Fruit fly (Drosophila melanogaster) whole organism, embryonic: ENCODE results near the gene CG2841.

Experiments
- C15 ChIP-seq: fragments of 200-800 bp; sonication (Bioruptor generic); IDR thresholded peaks from 3 replicates; pipeline ENCODE4 v1.3.6; 2022; ENCODE audit warnings: missing biosample characterization, missing genetic modification characterization
- CG10209 ChIP-seq: fragments of 200-800 bp; sonication (Bioruptor generic); optimal IDR thresholded peaks from 3 replicates; lab custom pipeline; 2017; ENCODE audit warnings: missing biosample characterization, mild to moderate bottlenecking, missing genetic modification characterization, missing genetic modification reagents
- CG10431 ChIP-seq: fragments of 200-800 bp; sonication (Bioruptor generic); optimal IDR thresholded peaks from 3 replicates; lab custom pipeline; 2018; ENCODE audit warnings: missing biosample characterization, mild to moderate bottlenecking, missing genetic modification characterization
- CG10543 ChIP-seq: fragments of 200-800 bp; sonication (Bioruptor generic); optimal IDR thresholded peaks from 3 replicates; lab custom pipeline; 2017; ENCODE audit warnings: missing biosample characterization, mild to moderate bottlenecking, missing genetic modification characterization, moderate library complexity
- CG11560 ChIP-seq: fragments of 200-800 bp; sonication (Bioruptor generic); IDR thresholded peaks from 3 replicates; pipeline ENCODE4 v1.3.6; 2022; ENCODE audit warnings: missing biosample characterization, missing genetic modification characterization
- CG1233 ChIP-seq: fragments of 200-800 bp; sonication (Bioruptor generic); optimal IDR thresholded peaks from 4 replicates; lab custom pipeline; 2018; ENCODE audit warnings: missing biosample characterization, mild to moderate bottlenecking, missing genetic modification characterization
- CG14014 ChIP-seq: fragments of 200-800 bp; sonication (Bioruptor generic); IDR thresholded peaks from 2 replicates; pipeline ENCODE4 v1.3.6; 2022; ENCODE audit warnings: missing biosample characterization, missing genetic modification characterization
- CG1602 ChIP-seq: fragments of 200-800 bp; sonication (Bioruptor generic); optimal IDR thresholded peaks from 3 replicates; lab custom pipeline; 2016; ENCODE audit warnings: missing biosample characterization, missing genetic modification characterization
- CG16813 ChIP-seq: fragments of 200-800 bp; sonication (Bioruptor generic); IDR thresholded peaks from 3 replicates; pipeline ENCODE4 v1.3.6; 2022; ENCODE audit warnings: missing biosample characterization, missing genetic modification characterization; ENCODE audit not compliant: partially characterized antibody
- CG2712 ChIP-seq: fragments of 200-800 bp; optimal IDR thresholded peaks from 3 replicates; lab custom pipeline; 2019; ENCODE audit warnings: missing biosample characterization, mild to moderate bottlenecking, missing genetic modification characterization, moderate library complexity
- CG2875 ChIP-seq: fragments of 200-800 bp; sonication (Bioruptor generic); optimal IDR thresholded peaks from 2 replicates; lab custom pipeline; 2017; ENCODE audit warnings: missing biosample characterization, mild to moderate bottlenecking, missing genetic modification characterization, missing genetic modification reagents
- CG2889 ChIP-seq: fragments of 200-800 bp; sonication (Bioruptor generic); IDR thresholded peaks from 3 replicates; pipeline ENCODE4 v1.3.6; 2022; ENCODE audit warnings: missing biosample characterization, missing genetic modification characterization
- CG3065 ChIP-seq: fragments of 200-800 bp; sonication (Bioruptor generic); optimal IDR thresholded peaks from 2 replicates; lab custom pipeline; 2016; ENCODE audit warnings: missing biosample characterization, missing genetic modification characterization
- CG43689 ChIP-seq: fragments of 200-800 bp; sonication (Bioruptor generic); IDR thresholded peaks from 2 replicates; pipeline ENCODE4 v1.3.6; 2022; ENCODE audit warnings: missing biosample characterization, missing genetic modification characterization
- CG4854 ChIP-seq: fragments of 200-800 bp; sonication (Bioruptor generic); optimal IDR thresholded peaks from 2 replicates; lab custom pipeline; 2016; ENCODE audit warnings: missing biosample characterization, missing genetic modification characterization, inconsistent platforms
- CG6791 ChIP-seq: fragments of 200-800 bp; sonication (Bioruptor generic); IDR thresholded peaks from 3 replicates; pipeline ENCODE4 v1.3.6; 2022; ENCODE audit warnings: missing biosample characterization, missing genetic modification characterization; ENCODE audit not compliant: partially characterized antibody
- CG7372 ChIP-seq: fragments of 200-800 bp; sonication (Bioruptor generic); IDR thresholded peaks from 2 replicates; pipeline ENCODE4 v1.3.6; 2022; ENCODE audit warnings: missing biosample characterization, missing genetic modification characterization
- CG7786 ChIP-seq: fragments of 200-800 bp; sonication (Bioruptor generic); optimal IDR thresholded peaks from 2 replicates; lab custom pipeline; 2016; ENCODE audit warnings: missing biosample characterization, missing genetic modification characterization
- CG7839 ChIP-seq: fragments of 200-800 bp; sonication (Bioruptor generic); optimal IDR thresholded peaks from 3 replicates; lab custom pipeline; 2018; ENCODE audit warnings: missing biosample characterization, mild to moderate bottlenecking, missing genetic modification characterization, moderate library complexity
- Camta ChIP-seq: fragments of 200-800 bp; sonication (Bioruptor generic); optimal IDR thresholded peaks from 2 replicates; lab custom pipeline; 2016; ENCODE audit warnings: missing biosample characterization, missing genetic modification characterization
- Dbx ChIP-seq: fragments of 200-800 bp; sonication (Bioruptor generic); IDR thresholded peaks from 3 replicates; pipeline ENCODE4 v1.3.6; 2022; ENCODE audit warnings: missing biosample characterization, missing genetic modification characterization
- Deaf1 ChIP-seq: fragments of 200-800 bp; optimal IDR thresholded peaks from 3 replicates; lab custom pipeline; 2019; ENCODE audit warnings: missing biosample characterization, mild to moderate bottlenecking, missing genetic modification characterization, moderate library complexity
- Dll ChIP-seq: fragments of 200-800 bp; sonication (Bioruptor generic); IDR thresholded peaks from 4 replicates; pipeline ENCODE4 v1.3.6; 2022; ENCODE audit warnings: missing biosample characterization, missing genetic modification characterization; ENCODE audit not compliant: partially characterized antibody
- Doc2 ChIP-seq: fragments of 200-800 bp; sonication (Bioruptor generic); IDR thresholded peaks from 2 replicates; pipeline ENCODE4 v1.3.6; 2022; ENCODE audit warnings: missing biosample characterization, missing genetic modification characterization
- Gug ChIP-seq: fragments of 200-800 bp; sonication (Bioruptor generic); IDR thresholded peaks from 4 replicates; pipeline ENCODE4 v1.3.6; 2022; ENCODE audit warnings: missing biosample characterization, missing genetic modification characterization
- HmgZ ChIP-seq: fragments of 200-800 bp; sonication (Bioruptor generic); optimal IDR thresholded peaks from 2 replicates; lab custom pipeline; 2018; ENCODE audit warnings: missing biosample characterization, mild to moderate bottlenecking, missing genetic modification characterization
- Hmr ChIP-seq: fragments of 200-800 bp; sonication (Bioruptor generic); optimal IDR thresholded peaks from 3 replicates; lab custom pipeline; 2017; ENCODE audit warnings: mild to moderate bottlenecking, missing biosample characterization, missing genetic modification reagents, missing genetic modification characterization
- Kr ChIP-seq: fragments of 200-800 bp; sonication (Bioruptor generic); optimal IDR thresholded peaks from 2 replicates; lab custom pipeline; 2017; ENCODE audit warnings: missing biosample characterization, mild to moderate bottlenecking, missing genetic modification characterization
- Mrtf ChIP-seq: fragments of 200-800 bp; sonication (Bioruptor generic); IDR thresholded peaks from 3 replicates; pipeline ENCODE4 v1.3.6; 2022; ENCODE audit warnings: missing biosample characterization, missing genetic modification characterization
- Opbp ChIP-seq: fragments of 200-800 bp; sonication (Bioruptor generic); IDR thresholded peaks from 3 replicates; pipeline ENCODE4 v1.3.6; 2022; ENCODE audit warnings: missing biosample characterization, missing genetic modification characterization; ENCODE audit not compliant: partially characterized antibody
- Pdp1 ChIP-seq, 2 experiments: fragments of 200-800 bp; sonication (Bioruptor generic); optimal IDR thresholded peaks; 3 replicates each; lab custom pipeline; 2016; ENCODE audit warnings: missing biosample characterization in 2 of 2, missing genetic modification characterization in 2 of 2, mild to moderate bottlenecking in 1 of 2, moderate library complexity in 1 of 2
- Ptx1 ChIP-seq: fragments of 200-800 bp; sonication (Bioruptor generic); IDR thresholded peaks from 2 replicates; pipeline ENCODE4 v1.3.6; 2022; ENCODE audit warnings: missing biosample characterization, missing genetic modification characterization
- Six4 ChIP-seq: fragments of 200-800 bp; sonication (Bioruptor generic); optimal IDR thresholded peaks from 2 replicates; lab custom pipeline; 2016; ENCODE audit warnings: missing biosample characterization, missing genetic modification characterization
- Spps ChIP-seq: fragments of 200-800 bp; sonication (Bioruptor generic); optimal IDR thresholded peaks from 2 replicates; lab custom pipeline; 2018; ENCODE audit warnings: missing biosample characterization, mild to moderate bottlenecking, missing genetic modification characterization
- Sry-β ChIP-seq: fragments of 200-800 bp; sonication (Bioruptor generic); optimal IDR thresholded peaks from 2 replicates; lab custom pipeline; 2018; ENCODE audit warnings: missing biosample characterization, mild to moderate bottlenecking, missing genetic modification characterization, moderate library complexity
- TFAM ChIP-seq: fragments of 200-800 bp; sonication (Bioruptor generic); optimal IDR thresholded peaks from 2 replicates; lab custom pipeline; 2017; ENCODE audit warnings: missing biosample characterization, missing genetic modification characterization, inconsistent platforms
- Usf ChIP-seq: fragments of 200-800 bp; sonication (Bioruptor generic); optimal IDR thresholded peaks from 2 replicates; lab custom pipeline; 2017; ENCODE audit warnings: missing genotype, missing biosample characterization, missing genetic modification characterization
- Vsx1 ChIP-seq: fragments of 200-800 bp; sonication (Bioruptor generic); optimal IDR thresholded peaks from 2 replicates; lab custom pipeline; 2017; ENCODE audit warnings: missing biosample characterization, mild to moderate bottlenecking, missing genetic modification characterization, missing genetic modification reagents
- az2 ChIP-seq: fragments of 200-800 bp; sonication (Bioruptor generic); optimal IDR thresholded peaks from 3 replicates; lab custom pipeline; 2016; ENCODE audit warnings: missing biosample characterization, missing genetic modification characterization
- cg ChIP-seq: fragments of 200-800 bp; sonication (Bioruptor generic); optimal IDR thresholded peaks from 3 replicates; lab custom pipeline; 2019; ENCODE audit warnings: missing biosample characterization, mild to moderate bottlenecking, missing genetic modification characterization, moderate library complexity
- dati ChIP-seq: fragments of 200-800 bp; sonication (Bioruptor generic); IDR thresholded peaks from 2 replicates; pipeline ENCODE4 v1.3.6; 2022; ENCODE audit warnings: missing biosample characterization, missing genetic modification characterization
- dimm ChIP-seq: fragments of 200-800 bp; sonication (Bioruptor generic); IDR thresholded peaks from 2 replicates; pipeline ENCODE4 v1.3.6; 2022; ENCODE audit warnings: missing biosample characterization, missing genetic modification characterization
- gcm ChIP-seq: fragments of 200-800 bp; sonication (Bioruptor generic); optimal IDR thresholded peaks from 2 replicates; lab custom pipeline; 2019; ENCODE audit warnings: missing biosample characterization, mild to moderate bottlenecking, missing genetic modification characterization, moderate library complexity
- lab ChIP-seq: fragments of 200-800 bp; sonication (Bioruptor generic); optimal IDR thresholded peaks from 3 replicates; lab custom pipeline; 2017; ENCODE audit warnings: missing biosample characterization, missing genetic modification characterization, mild to moderate bottlenecking, moderate library complexity, missing genetic modification reagents
- p53 ChIP-seq: fragments of 200-800 bp; sonication (Bioruptor generic); optimal IDR thresholded peaks from 2 replicates; lab custom pipeline; 2016; ENCODE audit warnings: missing biosample characterization, missing genetic modification characterization
- ranshi ChIP-seq: fragments of 200-800 bp; sonication (Bioruptor generic); IDR thresholded peaks from 2 replicates; pipeline ENCODE4 v1.3.6; 2022; ENCODE audit warnings: missing biosample characterization, missing genetic modification characterization
- tin ChIP-seq: fragments of 200-800 bp; sonication (Bioruptor generic); optimal IDR thresholded peaks from 3 replicates; lab custom pipeline; 2016; ENCODE audit warnings: missing biosample characterization, missing genetic modification characterization
- tio ChIP-seq: fragments of 200-800 bp; sonication (Bioruptor generic); optimal IDR thresholded peaks from 2 replicates; lab custom pipeline; 2017; ENCODE audit warnings: missing biosample characterization, missing genetic modification characterization, inconsistent platforms
- toy ChIP-seq: fragments of 200-800 bp; sonication (Bioruptor generic); IDR thresholded peaks from 2 replicates; pipeline ENCODE4 v1.3.6; 2022; ENCODE audit warnings: missing biosample characterization, missing genetic modification characterization
- vfl ChIP-seq: fragments of 200-800 bp; sonication (Bioruptor generic); optimal IDR thresholded peaks from 2 replicates; lab custom pipeline; 2016; ENCODE audit warnings: missing biosample characterization, missing genetic modification characterization

The CG2841 gene

dm6 chrX:2321900-2322555, 44.1 kb downstream of the CG2841 start (continued):
- no peak for TF ChIP-seq Usf (GFP tag; lab: Kevin White, UChicago)
- TF ChIP-seq az2 (GFP tag; lab: Kevin White, UChicago), result peak; percentile 56
- TF ChIP-seq CG1602, result peak; percentile 34
- peak; percentile 61 for TF ChIP-seq CG7839 (tag; lab: Kevin White, UChicago)
- peak; percentile 76; the same call in 3 of the 4 replicates for TF ChIP-seq Gug
- TF ChIP-seq CG14014 (GFP tag; lab: Robert Waterston, UW), result peak; percentile 76
- no peak for TF ChIP-seq gcm (GFP tag; lab: Kevin White, UChicago)
- TF ChIP-seq Doc2 (GFP tag; lab: Robert Waterston, UW), result no peak
- TF ChIP-seq Deaf1 (tag; lab: Kevin White, UChicago), result no peak
- no peak for TF ChIP-seq Camta (GFP tag; lab: Kevin White, UChicago)
- TF ChIP-seq CG1233 (GFP tag; lab: Kevin White, UChicago), result no peak
- peak; percentile 53 for TF ChIP-seq CG2712
- TF ChIP-seq CG7372 (GFP tag; lab: Robert Waterston, UW), result 0 out of 2 replicates have a peak, but pooled peaks have one; percentile 43
- no peak for TF ChIP-seq dati (GFP tag; lab: Robert Waterston, UW)
- peak; percentile 69 for TF ChIP-seq Ptx1 (GFP tag; lab: Robert Waterston, UW)
- peak; percentile 71 for TF ChIP-seq Hmr (GFP tag; lab: Kevin White, UChicago)
- TF ChIP-seq Mrtf (GFP tag; lab: Robert Waterston, UW), result 0 out of 3 replicates have a peak, but pooled peaks have one; percentile 56
- TF ChIP-seq CG16813, result no peak
- no peak for TF ChIP-seq Sry-β
- TF ChIP-seq toy (GFP tag; lab: Robert Waterston, UW), result no peak
- peak; percentile 54 for TF ChIP-seq tin (GFP tag; lab: Kevin White, UChicago)
- no peak for TF ChIP-seq Spps (tag; lab: Kevin White, UChicago)
- no peak for TF ChIP-seq CG3065
- TF ChIP-seq TFAM (GFP tag; lab: Kevin White, UChicago), result no peak
- peak; percentile 55; the same call in 1 of the 2 replicates for TF ChIP-seq ranshi
- TF ChIP-seq Dbx, result 0 out of 3 replicates have a peak, but pooled peaks have one; percentile 47
- TF ChIP-seq Dll (GFP tag; lab: Robert Waterston, UW), result no peak
- no peak for TF ChIP-seq Six4 (GFP tag; lab: Kevin White, UChicago)
- no peak for TF ChIP-seq CG43689 (GFP tag; lab: Robert Waterston, UW)
- no peak for TF ChIP-seq CG4854 (GFP tag; lab: Kevin White, UChicago)
- TF ChIP-seq dimm, result 0 out of 2 replicates have a peak, but pooled peaks have one; percentile 24
- no peak for TF ChIP-seq CG2875 (GFP tag; lab: Kevin White, UChicago)
- TF ChIP-seq CG10209, result peak; percentile 22
- peak; percentile 66 for TF ChIP-seq lab
- TF ChIP-seq HmgZ (tag; lab: Kevin White, UChicago), result peak; percentile 39
- no peak for TF ChIP-seq Opbp
- no peak for TF ChIP-seq Vsx1 (GFP tag; lab: Kevin White, UChicago)
- no peak for TF ChIP-seq vfl (GFP tag; lab: Kevin White, UChicago)
- peak; percentile 27 for TF ChIP-seq tio (GFP tag; lab: Kevin White, UChicago)
- TF ChIP-seq cg (GFP tag; lab: Kevin White, UChicago), result peak; percentile 71
- peak; percentile 62 for TF ChIP-seq CG7786 (GFP tag; lab: Kevin White, UChicago)
- TF ChIP-seq CG11560 (tag; lab: Robert Waterston, UW), result no peak
- peak; percentile 46 to 55 for TF ChIP-seq Pdp1 (GFP tag; optimal IDR thresholded peaks at IDR 0.05; lab: Kevin White, UChicago)
- no peak for TF ChIP-seq p53
- no peak for TF ChIP-seq CG6791
- no peak for TF ChIP-seq C15 (GFP tag; lab: Robert Waterston, UW)
- TF ChIP-seq CG10431 (GFP tag; lab: Kevin White, UChicago), result no peak
- TF ChIP-seq CG10543 (GFP tag; lab: Kevin White, UChicago), result no peak
- TF ChIP-seq Kr (GFP tag; lab: Kevin White, UChicago), result peak; percentile 32
- peak; percentile 74; the same call in 2 of the 3 replicates for TF ChIP-seq CG2889 (GFP tag; lab: Robert Waterston, UW)
